Fruit fly (Drosophila melanogaster) whole organism, embryonic: ENCODE measurements around the gene Hr4.

Experiments used
- CG10147 ChIP-seq: fragments of 200-800 bp; sonication (Bioruptor generic); optimal IDR thresholded peaks from 2 replicates; lab custom pipeline; 2019; ENCODE audit warnings: missing biosample characterization, mild to moderate bottlenecking, missing genetic modification characterization, moderate library complexity
- CG10274 ChIP-seq: fragments of 200-800 bp; sonication (Bioruptor generic); optimal IDR thresholded peaks from 3 replicates; lab custom pipeline; 2017; ENCODE audit warnings: missing biosample characterization, mild to moderate bottlenecking, missing genetic modification characterization
- CG10462 ChIP-seq: fragments of 200-800 bp; sonication (Bioruptor generic); optimal IDR thresholded peaks from 2 replicates; lab custom pipeline; 2016; ENCODE audit warnings: missing biosample characterization, missing genetic modification characterization
- CG12104 ChIP-seq: fragments of 200-800 bp; sonication (Bioruptor generic); optimal IDR thresholded peaks from 3 replicates; lab custom pipeline; 2016; ENCODE audit warnings: missing biosample characterization, missing genetic modification characterization
- CG12769 ChIP-seq: fragments of 200-800 bp; sonication (Bioruptor generic); optimal IDR thresholded peaks from 2 replicates; lab custom pipeline; 2019; ENCODE audit warnings: missing biosample characterization, mild to moderate bottlenecking, missing genetic modification characterization, moderate library complexity
- CG13123 ChIP-seq: fragments of 200-800 bp; sonication (Bioruptor generic); optimal IDR thresholded peaks from 2 replicates; lab custom pipeline; 2016; ENCODE audit warnings: missing biosample characterization, missing genetic modification characterization
- CG15073 ChIP-seq: fragments of 200-800 bp; sonication (Bioruptor generic); optimal IDR thresholded peaks from 2 replicates; lab custom pipeline; 2016; ENCODE audit warnings: missing biosample characterization, missing genetic modification characterization
- CG17186 ChIP-seq: fragments of 200-800 bp; sonication (Bioruptor generic); optimal IDR thresholded peaks from 3 replicates; lab custom pipeline; 2017; ENCODE audit warnings: missing biosample characterization, missing genetic modification reagents, missing genetic modification characterization
- CG17361 ChIP-seq: fragments of 200-800 bp; sonication (Bioruptor generic); IDR thresholded peaks from 3 replicates; pipeline ENCODE4 v1.3.6; 2022; ENCODE audit warnings: missing biosample characterization, missing genetic modification characterization
- CG18011 ChIP-seq: fragments of 200-800 bp; sonication (Bioruptor generic); optimal IDR thresholded peaks from 2 replicates; lab custom pipeline; 2017; ENCODE audit warnings: missing biosample characterization, missing genetic modification characterization, mild to moderate bottlenecking, moderate library complexity, missing genotype
- CG30431 ChIP-seq: fragments of 200-800 bp; sonication (Bioruptor generic); optimal IDR thresholded peaks from 2 replicates; lab custom pipeline; 2017; ENCODE audit warnings: missing biosample characterization, missing genetic modification characterization
- CG32532 ChIP-seq: fragments of 200-800 bp; sonication (Bioruptor generic); IDR thresholded peaks from 2 replicates; pipeline ENCODE4 v1.3.6; 2022; ENCODE audit warnings: missing biosample characterization, missing genetic modification characterization
- CG33557 ChIP-seq: fragments of 200-800 bp; sonication (Bioruptor generic); optimal IDR thresholded peaks from 2 replicates; lab custom pipeline; 2019; ENCODE audit warnings: missing biosample characterization, mild to moderate bottlenecking, missing genetic modification characterization, moderate library complexity
- CG34376 ChIP-seq: fragments of 200-800 bp; sonication (Bioruptor generic); optimal IDR thresholded peaks from 2 replicates; lab custom pipeline; 2018; ENCODE audit warnings: missing biosample characterization, mild to moderate bottlenecking, missing genetic modification characterization
- CG42726 ChIP-seq: fragments of 200-800 bp; sonication (Bioruptor generic); IDR thresholded peaks from 2 replicates; pipeline ENCODE4 v1.3.6; 2022; ENCODE audit warnings: missing biosample characterization, missing genetic modification characterization; ENCODE audit not compliant: partially characterized antibody
- CG4854 ChIP-seq: fragments of 200-800 bp; sonication (Bioruptor generic); optimal IDR thresholded peaks from 2 replicates; lab custom pipeline; 2016; ENCODE audit warnings: missing biosample characterization, missing genetic modification characterization, inconsistent platforms
- CG6813 ChIP-seq: fragments of 200-800 bp; sonication (Bioruptor generic); optimal IDR thresholded peaks from 2 replicates; lab custom pipeline; 2017; ENCODE audit warnings: missing biosample characterization, missing genetic modification characterization, mild to moderate bottlenecking, moderate library complexity, missing genetic modification reagents
- CG7372 ChIP-seq: fragments of 200-800 bp; sonication (Bioruptor generic); IDR thresholded peaks from 2 replicates; pipeline ENCODE4 v1.3.6; 2022; ENCODE audit warnings: missing biosample characterization, missing genetic modification characterization
- CG8478 ChIP-seq: fragments of >200 bp; optimal IDR thresholded peaks from 2 replicates; lab custom pipeline; 2018
- CG9876 ChIP-seq: fragments of 200-800 bp; sonication (Bioruptor generic); optimal IDR thresholded peaks from 2 replicates; lab custom pipeline; 2016; ENCODE audit warnings: missing biosample characterization, missing genetic modification characterization
- Dp ChIP-seq: fragments of 200-800 bp; sonication (Bioruptor generic); optimal IDR thresholded peaks from 2 replicates; lab custom pipeline; 2018; ENCODE audit warnings: missing biosample characterization, mild to moderate bottlenecking, missing genetic modification characterization, moderate library complexity
- ERR ChIP-seq: fragments of 200-800 bp; sonication (Bioruptor generic); optimal IDR thresholded peaks from 2 replicates; lab custom pipeline; 2016; ENCODE audit warnings: missing biosample characterization, missing genetic modification characterization
- HmgZ ChIP-seq: fragments of 200-800 bp; sonication (Bioruptor generic); optimal IDR thresholded peaks from 2 replicates; lab custom pipeline; 2018; ENCODE audit warnings: missing biosample characterization, mild to moderate bottlenecking, missing genetic modification characterization
- Max ChIP-seq: fragments of 200-800 bp; sonication (Bioruptor generic); optimal IDR thresholded peaks from 2 replicates; lab custom pipeline; 2016; ENCODE audit warnings: missing biosample characterization, mild to moderate bottlenecking, missing genetic modification characterization
- PHDP ChIP-seq: fragments of 200-800 bp; sonication (Bioruptor generic); optimal IDR thresholded peaks from 3 replicates; lab custom pipeline; 2018; ENCODE audit warnings: missing biosample characterization, mild to moderate bottlenecking, missing genetic modification characterization, moderate library complexity
- Pdp1 ChIP-seq, 2 experiments: fragments of 200-800 bp; sonication (Bioruptor generic); optimal IDR thresholded peaks; 3 replicates each; lab custom pipeline; 2016; ENCODE audit warnings: missing biosample characterization in 2 of 2, missing genetic modification characterization in 2 of 2, mild to moderate bottlenecking in 1 of 2, moderate library complexity in 1 of 2
- Rx ChIP-seq: fragments of 200-800 bp; sonication (Bioruptor generic); IDR thresholded peaks from 2 replicates; pipeline ENCODE4 v1.3.6; 2022; ENCODE audit warnings: missing biosample characterization, missing genetic modification characterization
- ara ChIP-seq: fragments of 200-800 bp; sonication (Bioruptor generic); IDR thresholded peaks from 2 replicates; pipeline ENCODE4 v1.3.6; 2022; ENCODE audit warnings: missing biosample characterization, missing genetic modification characterization
- az2 ChIP-seq: fragments of 200-800 bp; sonication (Bioruptor generic); optimal IDR thresholded peaks from 3 replicates; lab custom pipeline; 2016; ENCODE audit warnings: missing biosample characterization, missing genetic modification characterization
- chif ChIP-seq, 2 experiments: fragments of 200-800 bp; sonication (Bioruptor generic); optimal IDR thresholded peaks; 3 replicates each; lab custom pipeline; 2016; ENCODE audit warnings: missing biosample characterization in 2 of 2, missing genetic modification characterization in 2 of 2
- croc ChIP-seq: fragments of 200-800 bp; sonication (Bioruptor generic); conservative IDR thresholded peaks from 3 replicates; pipeline ENCODE4 v1.3.6; 2022; ENCODE audit warnings: missing biosample characterization, missing genetic modification characterization
- crol ChIP-seq: fragments of 200-800 bp; sonication (Bioruptor generic); IDR thresholded peaks from 2 replicates; pipeline ENCODE4 v1.3.6; 2022; ENCODE audit warnings: missing biosample characterization, missing genetic modification characterization
- dan ChIP-seq: fragments of 200-800 bp; sonication (Bioruptor generic); IDR thresholded peaks from 2 replicates; pipeline ENCODE4 v1.3.6; 2022; ENCODE audit warnings: missing biosample characterization, missing genetic modification characterization
- dmrt11E ChIP-seq: fragments of 200-800 bp; sonication (Bioruptor generic); optimal IDR thresholded peaks from 3 replicates; lab custom pipeline; 2018; ENCODE audit warnings: missing biosample characterization, mild to moderate bottlenecking, missing genetic modification characterization, moderate library complexity
- fd64A ChIP-seq: fragments of 200-800 bp; sonication (Bioruptor generic); optimal IDR thresholded peaks from 3 replicates; lab custom pipeline; 2018; ENCODE audit warnings: missing biosample characterization, mild to moderate bottlenecking, missing genetic modification characterization
- gsb-n ChIP-seq: fragments of 200-800 bp; sonication (Bioruptor generic); optimal IDR thresholded peaks from 3 replicates; lab custom pipeline; 2018; ENCODE audit warnings: missing biosample characterization, mild to moderate bottlenecking, missing genetic modification characterization
- kay ChIP-seq: fragments of 200-800 bp; sonication (Bioruptor generic); optimal IDR thresholded peaks from 2 replicates; lab custom pipeline; 2016; ENCODE audit warnings: missing biosample characterization, missing genetic modification characterization
- lbe ChIP-seq: fragments of 200-800 bp; sonication (Bioruptor generic); optimal IDR thresholded peaks from 2 replicates; lab custom pipeline; 2016; ENCODE audit warnings: missing biosample characterization, mild to moderate bottlenecking, missing genetic modification characterization
- lov ChIP-seq, 2 experiments: fragments of 200-800 bp in 1 of 2; fragments of >200 bp in 1 of 2; sonication (Bioruptor generic) in 1 of 2; IDR thresholded peaks in 1 of 2; optimal IDR thresholded peaks in 1 of 2; 2 replicates in 1 of 2; 3 replicates in 1 of 2; pipeline versions ENCODE4 v1.3.6 to Lab custom; 2017 to 2022; ENCODE audit warnings: missing biosample characterization in 1 of 2, missing genetic modification characterization in 1 of 2
- maf-S ChIP-seq: fragments of 200-800 bp; sonication (Bioruptor generic); optimal IDR thresholded peaks from 2 replicates; lab custom pipeline; 2016; ENCODE audit warnings: missing biosample characterization, missing genetic modification characterization
- nerfin-1 ChIP-seq: fragments of 200-800 bp; sonication (Bioruptor generic); optimal IDR thresholded peaks from 3 replicates; lab custom pipeline; 2019; ENCODE audit warnings: missing biosample characterization, mild to moderate bottlenecking, missing genetic modification characterization, moderate library complexity
- nerfin-2 ChIP-seq: fragments of 200-800 bp; sonication (Bioruptor generic); IDR thresholded peaks from 2 replicates; pipeline ENCODE4 v1.3.6; 2022; ENCODE audit warnings: missing biosample characterization, missing genetic modification characterization; ENCODE audit not compliant: partially characterized antibody
- otp ChIP-seq: fragments of 200-800 bp; sonication (Bioruptor generic); IDR thresholded peaks from 3 replicates; pipeline ENCODE4, ENCODE4 v1.3.6; 2022; ENCODE audit warnings: missing biosample characterization, missing genetic modification characterization
- pros ChIP-seq: fragments of 200-800 bp; sonication (Bioruptor generic); optimal IDR thresholded peaks from 3 replicates; lab custom pipeline; 2019; ENCODE audit warnings: missing biosample characterization, mild to moderate bottlenecking, missing genetic modification characterization, moderate library complexity
- pzg ChIP-seq: fragments of 200-800 bp; sonication (Bioruptor generic); optimal IDR thresholded peaks from 3 replicates; lab custom pipeline; 2018; ENCODE audit warnings: missing biosample characterization, mild to moderate bottlenecking, missing genetic modification characterization, moderate library complexity
- tap ChIP-seq: fragments of 200-800 bp; optimal IDR thresholded peaks from 3 replicates; lab custom pipeline; 2019; ENCODE audit warnings: missing biosample characterization, mild to moderate bottlenecking, missing genetic modification characterization, moderate library complexity
- usp ChIP-seq: fragments of >200 bp; optimal IDR thresholded peaks from 2 replicates; lab custom pipeline; 2017; ENCODE audit warnings: missing biosample characterization, missing genetic modification characterization
- vvl ChIP-seq: fragments of 200-800 bp; sonication (Bioruptor generic); IDR thresholded peaks from 2 replicates; pipeline ENCODE4 v1.3.6; 2022; ENCODE audit warnings: missing biosample characterization, missing genetic modification characterization
- zf30C ChIP-seq: fragments of 200-800 bp; sonication (Bioruptor generic); optimal IDR thresholded peaks from 3 replicates; lab custom pipeline; 2018; ENCODE audit warnings: missing biosample characterization, mild to moderate bottlenecking, missing genetic modification characterization

Hr4 gene

dm6 chrX:1947178-1947872 is 5.6 kb downstream of the Hr4 start (continued):
- TF ChIP-seq az2 (GFP tag; lab: Kevin White, UChicago): peak; percentile 99
- TF ChIP-seq otp (GFP tag; lab: Robert Waterston, UW): peak; percentile 98
- peak; percentile 98 for TF ChIP-seq vvl (GFP tag; lab: Robert Waterston, UW)
- TF ChIP-seq CG18011: peak; percentile 74
- TF ChIP-seq CG9876: peak; percentile 81
- peak; percentile 3 for TF ChIP-seq Dp (GFP tag; lab: Kevin White, UChicago)
- peak; percentile 93 for TF ChIP-seq Max
- TF ChIP-seq pros (GFP tag; lab: Kevin White, UChicago): peak; percentile 87
- TF ChIP-seq croc (GFP tag; lab: Robert Waterston, UW): peak; percentile 95
- TF ChIP-seq ara (GFP tag; lab: Robert Waterston, UW): peak; percentile 98
- peak; percentile 95 for TF ChIP-seq Rx (GFP tag; lab: Robert Waterston, UW)
- no peak for TF ChIP-seq usp (GFP tag; lab: Kevin White, UChicago)
- peak; percentile 91 for TF ChIP-seq CG12104
- peak; percentile 95 for TF ChIP-seq nerfin-1
- TF ChIP-seq CG34376 (GFP tag; lab: Kevin White, UChicago): peak; percentile 35
- peak; percentile 84 for TF ChIP-seq ERR (GFP tag; lab: Kevin White, UChicago)
- peak; percentile 97 for TF ChIP-seq CG30431 (GFP tag; lab: Kevin White, UChicago)
- TF ChIP-seq CG4854 (GFP tag; lab: Kevin White, UChicago): peak; percentile 89
- peak; percentile 84 for TF ChIP-seq CG13123 (GFP tag; lab: Kevin White, UChicago)
- TF ChIP-seq CG17186: peak; percentile 94
- TF ChIP-seq dan (GFP tag; lab: Robert Waterston, UW): peak; percentile 85
- TF ChIP-seq maf-S (GFP tag; lab: Kevin White, UChicago): peak; percentile 92
- peak; percentile 99 for TF ChIP-seq dmrt11E
- peak; percentile 94 for TF ChIP-seq lbe (GFP tag; lab: Kevin White, UChicago)
- TF ChIP-seq CG8478 (lab: Kevin White, UChicago): no peak
- TF ChIP-seq Pdp1 (GFP tag; optimal IDR thresholded peaks at IDR 0.05; lab: Kevin White, UChicago): peak in 1 of 2 experiments; percentile 95
- TF ChIP-seq CG17361 (GFP tag; lab: Robert Waterston, UW): peak; percentile 99
- peak; percentile 85 for TF ChIP-seq CG32532 (GFP tag; lab: Robert Waterston, UW)
- peak; percentile 99 for TF ChIP-seq gsb-n (tag; lab: Kevin White, UChicago)
- TF ChIP-seq chif (GFP tag; optimal IDR thresholded peaks at IDR 0.05; lab: Kevin White, UChicago): peak; percentile 96 to 98
- peak; percentile 78 for TF ChIP-seq crol (GFP tag; lab: Robert Waterston, UW)
- peak; percentile 88 for TF ChIP-seq CG7372
- TF ChIP-seq tap (tag; lab: Kevin White, UChicago): peak; percentile 97
- peak; percentile 94 for TF ChIP-seq CG10462 (GFP tag; lab: Kevin White, UChicago)
- no peak for TF ChIP-seq CG42726
- peak; percentile 81 for TF ChIP-seq CG10274
- TF ChIP-seq CG6813 (GFP tag; lab: Kevin White, UChicago): peak; percentile 93
- TF ChIP-seq nerfin-2 (GFP tag; lab: Robert Waterston, UW): no peak
- TF ChIP-seq fd64A: peak; percentile 98
- peak; percentile 96 for TF ChIP-seq PHDP (tag; lab: Kevin White, UChicago)
- TF ChIP-seq zf30C: no peak
- TF ChIP-seq lov (optimal IDR thresholded peaks at IDR 0.05; lab: Kevin White, UChicago): no peak
- TF ChIP-seq lov (GFP tag; IDR thresholded peaks at IDR 0.05; lab: Robert Waterston, UW): peak; percentile 98
- peak; percentile 79 for TF ChIP-seq kay (GFP tag; lab: Kevin White, UChicago)
- peak; percentile 95 for TF ChIP-seq CG12769 (tag; lab: Kevin White, UChicago)
- peak; percentile 91 for TF ChIP-seq HmgZ (tag; lab: Kevin White, UChicago)
- TF ChIP-seq CG10147 (GFP tag; lab: Kevin White, UChicago): peak; percentile 91
- TF ChIP-seq pzg: no peak
- peak; percentile 98 for TF ChIP-seq CG33557 (GFP tag; lab: Kevin White, UChicago)
- peak; percentile 77 for TF ChIP-seq CG15073 (GFP tag; lab: Kevin White, UChicago)
